Worm (Caenorhabditis elegans): ENCODE data around the gene K05F1.13.

Gene K05F1.13

ce11 chrII:5772547-5773142 is 16.3 kb upstream of the K05F1.13 start:
- TF ChIP-seq mbf-1 (tag; optimal IDR thresholded peaks at IDR 0.05) (no peak), F13H6.1 (tag; optimal IDR thresholded peaks at IDR 0.05) (peak; percentile 45), blmp-1 (tag; optimal IDR thresholded peaks at IDR 0.05; ENCODE audit: insufficient read depth) (no peak), ztf-4 (tag; optimal IDR thresholded peaks at IDR 0.05) (no peak), crh-2 (tag; optimal IDR thresholded peaks at IDR 0.05) (peak; percentile 1), gmeb-1 (tag; optimal IDR thresholded peaks at IDR 0.05) (peak; percentile 22), sma-9 (GFP tag; optimal IDR thresholded peaks at IDR 0.05) (peak; percentile 53), sma-9 (tag; optimal IDR thresholded peaks at IDR 0.05) (no peak), C34F6.9 (tag; optimal IDR thresholded peaks at IDR 0.05) (peak; percentile 37), elt-3 (tag; optimal IDR thresholded peaks at IDR 0.05) (no peak), lin-11 (tag; optimal IDR thresholded peaks at IDR 0.05) (peak; percentile 32), fos-1 (tag; optimal IDR thresholded peaks at IDR 0.05) (peak; percentile 35), nhr-129 (tag; optimal IDR thresholded peaks at IDR 0.05) (peak; percentile 79)

ce11 chrII:5774120-5774519 is 14.8 kb upstream of the K05F1.13 start, which contains the start of the genes dmd-5 and F10C1.1:
TSS of gene dmd-5 (minus strand) at chrII:5774220.
TSS of gene F10C1.1 (plus strand) at chrII:5774229.
- TF ChIP-seq nhr-129 (tag; optimal IDR thresholded peaks at IDR 0.05) (no peak), aly-2 (tag; optimal IDR thresholded peaks at IDR 0.05) (no peak), lin-11 (tag; optimal IDR thresholded peaks at IDR 0.05) (no peak), ceh-16 (tag; optimal IDR thresholded peaks at IDR 0.05) (no peak), unc-39 (tag; optimal IDR thresholded peaks at IDR 0.05) (no peak)

- TF ChIP-seq aly-2 (tag; optimal IDR thresholded peaks at IDR 0.05) (no peak), unc-39 (tag; optimal IDR thresholded peaks at IDR 0.05) (no peak), unc-55 (GFP tag; optimal IDR thresholded peaks at IDR 0.05) (no peak), lin-11 (tag; optimal IDR thresholded peaks at IDR 0.05) (no peak), R02D3.7 (tag; optimal IDR thresholded peaks at IDR 0.05) (no peak), snpc-4 (tag; optimal IDR thresholded peaks at IDR 0.05) (no peak), gmeb-1 (tag; optimal IDR thresholded peaks at IDR 0.05) (no peak), zag-1 (tag; optimal IDR thresholded peaks at IDR 0.05) (no peak), crh-2 (tag; optimal IDR thresholded peaks at IDR 0.05) (no peak), lsy-2 (tag; optimal IDR thresholded peaks at IDR 0.05) (no peak), nhr-25 (tag; optimal IDR thresholded peaks at IDR 0.05) (no peak), nhr-11 (tag; optimal IDR thresholded peaks at IDR 0.05) (no peak), sem-4 (tag; optimal IDR thresholded peaks at IDR 0.05) (no peak)
Observed at ce11 chrII:5774879-5775278, 14.0 kb upstream of the K05F1.13 start.

- TF ChIP-seq egl-27 (tag; optimal IDR thresholded peaks at IDR 0.05) (no peak), lin-11 (tag; optimal IDR thresholded peaks at IDR 0.05) (no peak), unc-62 (GFP tag; optimal IDR thresholded peaks at IDR 0.05) (no peak), sma-3 (GFP tag; optimal IDR thresholded peaks at IDR 0.05) (no peak), nhr-12 (tag; optimal IDR thresholded peaks at IDR 0.05) (no peak), nhr-10 (tag; optimal IDR thresholded peaks at IDR 0.05) (no peak), nhr-11 (tag; optimal IDR thresholded peaks at IDR 0.05) (no peak), blmp-1 (tag; optimal IDR thresholded peaks at IDR 0.05; ENCODE audit: insufficient read depth) (no peak), crh-2 (tag; optimal IDR thresholded peaks at IDR 0.05) (no peak), ztf-4 (tag; optimal IDR thresholded peaks at IDR 0.05) (no peak), aly-2 (tag; optimal IDR thresholded peaks at IDR 0.05) (no peak), lin-13 (GFP tag; optimal IDR thresholded peaks at IDR 0.05) (no peak), sem-4 (tag; optimal IDR thresholded peaks at IDR 0.05) (no peak), lin-39 (tag; optimal IDR thresholded peaks at IDR 0.05) (no peak), ZK546.5 (tag; optimal IDR thresholded peaks at IDR 0.05) (no peak), gmeb-1 (tag; optimal IDR thresholded peaks at IDR 0.05) (no peak), alr-1 (tag; optimal IDR thresholded peaks at IDR 0.05) (no peak)
Observed at ce11 chrII:5777372-5777771, 11.5 kb upstream of the K05F1.13 start.

- peak; percentile 74 for TF ChIP-seq zag-1 (tag; optimal IDR thresholded peaks at IDR 0.05)
- TF ChIP-seq C34F6.9 (tag; optimal IDR thresholded peaks at IDR 0.05), result peak; percentile 57
- TF ChIP-seq nhr-129 (tag; optimal IDR thresholded peaks at IDR 0.05), result peak; percentile 56
- no peak for TF ChIP-seq unc-39 (tag; optimal IDR thresholded peaks at IDR 0.05)
- peak; percentile 60 for TF ChIP-seq unc-55 (GFP tag; optimal IDR thresholded peaks at IDR 0.05)
- no peak for TF ChIP-seq lin-39 (tag; optimal IDR thresholded peaks at IDR 0.05)
- TF ChIP-seq sma-9 (GFP tag; optimal IDR thresholded peaks at IDR 0.05), result peak; percentile 31
- TF ChIP-seq sma-9 (tag; optimal IDR thresholded peaks at IDR 0.05), result no peak
- TF ChIP-seq ama-1 (optimal IDR thresholded peaks at IDR 0.05), result no peak
- peak; percentile 1 for TF ChIP-seq fos-1 (tag; optimal IDR thresholded peaks at IDR 0.05)
- TF ChIP-seq lsy-2 (tag; optimal IDR thresholded peaks at IDR 0.05), result peak in 1 of 2 experiments; percentile 50
- peak; percentile 48 for TF ChIP-seq F13H6.1 (tag; optimal IDR thresholded peaks at IDR 0.05)
Observed at ce11 chrII:5779866-5780265, 9.0 kb upstream of the K05F1.13 start.
